Worm (Caenorhabditis elegans) whole organism, young adult: ENCODE results near the gene F59E12.6.

Source experiments
- ama-1 ChIP-seq, 3 experiments: fragments of 150-350 bp in 1 of 3; sonication (generic microtip) in 2 of 3; optimal IDR thresholded peaks; 2 replicates each; lab custom pipeline; 2014 to 2018; ENCODE audit warnings: missing biosample characterization in 2 of 3, missing genetic modification characterization in 2 of 3, missing genetic modification reagents in 2 of 3
- hmg-1.2 ChIP-seq: fragments of 200-800 bp; sonication (Bioruptor generic); IDR thresholded peaks from 2 replicates; pipeline ENCODE4 v1.3.6; 2022; ENCODE audit warnings: missing genetic modification reagents, missing genetic modification characterization, missing compliant biosample characterization
- pha-4 ChIP-seq: fragments of 150-350 bp; sonication (generic microtip); optimal IDR thresholded peaks from 2 replicates; lab custom pipeline; 2014; ENCODE audit warnings: missing biosample characterization, missing genetic modification reagents, missing genetic modification characterization
- snpc-1.3 ChIP-seq: sonication (generic microtip); optimal IDR thresholded peaks from 2 replicates; lab custom pipeline; 2017; ENCODE audit warnings: missing genetic modification characterization, mild to moderate bottlenecking, missing compliant biosample characterization, antibody characterized with exemption, moderate library complexity, missing genotype, missing genetic modification reagents; ENCODE audit not compliant: insufficient read depth

DNA sequence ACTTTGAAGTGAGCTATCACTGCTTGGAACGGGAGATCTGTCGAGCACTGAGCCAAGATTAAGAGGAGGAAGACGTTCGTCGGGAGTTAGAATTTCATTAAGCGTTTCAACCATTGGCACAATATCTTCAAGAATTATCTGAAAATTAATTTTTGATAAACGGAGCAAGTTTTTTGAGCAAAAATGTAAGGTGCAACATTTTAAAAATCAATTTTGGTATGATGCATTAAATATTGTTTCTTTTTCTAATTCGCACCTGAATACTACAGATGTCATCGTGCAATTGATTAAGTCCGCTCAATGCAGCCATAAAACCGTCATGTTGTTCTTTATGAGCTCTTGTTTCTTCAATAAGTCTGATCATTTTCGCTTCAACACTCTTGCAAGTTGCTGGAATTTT lies 17.5 kb upstream of the F59E12.6 start, which contains the start of gene ddl-1:
- TF ChIP-seq ama-1 (optimal IDR thresholded peaks at IDR 0.05; lab: Kevin White, UChicago) (no peak), ama-1 (GFP tag; optimal IDR thresholded peaks at IDR 0.05; lab: Kevin White, UChicago) (no peak), snpc-1.3 (no peak), pha-4 (tag; lab: Kevin White, UChicago) (no peak), hmg-1.2 (no peak)
